Fruit fly (Drosophila melanogaster) whole organism, embryonic: ENCODE results near the gene slmb.

Experiments used
- Abd-B ChIP-seq: fragments of 200-800 bp; sonication (Bioruptor generic); optimal IDR thresholded peaks from 2 replicates; lab custom pipeline; 2018; ENCODE audit warnings: missing biosample characterization, mild to moderate bottlenecking, missing genetic modification characterization, moderate library complexity
- Asciz ChIP-seq: fragments of 200-800 bp; sonication (Bioruptor generic); optimal IDR thresholded peaks from 2 replicates; lab custom pipeline; 2017; ENCODE audit warnings: missing biosample characterization, mild to moderate bottlenecking, missing genetic modification characterization, missing genetic modification reagents
- CG10462 ChIP-seq: fragments of 200-800 bp; sonication (Bioruptor generic); optimal IDR thresholded peaks from 2 replicates; lab custom pipeline; 2016; ENCODE audit warnings: missing biosample characterization, missing genetic modification characterization
- CG12071 ChIP-seq: fragments of 200-800 bp; sonication (Bioruptor generic); optimal IDR thresholded peaks from 3 replicates; lab custom pipeline; 2018; ENCODE audit warnings: missing biosample characterization, mild to moderate bottlenecking, missing genetic modification characterization
- CG12299 ChIP-seq: fragments of 200-800 bp; sonication (Bioruptor generic); optimal IDR thresholded peaks from 2 replicates; lab custom pipeline; 2018; ENCODE audit warnings: missing biosample characterization, mild to moderate bottlenecking, missing genetic modification characterization
- CG14050 ChIP-seq: fragments of 200-800 bp; sonication (Bioruptor generic); IDR thresholded peaks from 3 replicates; pipeline ENCODE4 v1.3.6; 2022; ENCODE audit warnings: missing biosample characterization, missing genetic modification characterization
- CG16779 ChIP-seq: fragments of 200-800 bp; sonication (Bioruptor generic); IDR thresholded peaks from 2 replicates; pipeline ENCODE4 v1.3.6; 2022; ENCODE audit warnings: missing biosample characterization, missing genetic modification characterization
- CG17328 ChIP-seq: fragments of 200-800 bp; sonication (Bioruptor generic); IDR thresholded peaks from 2 replicates; pipeline ENCODE4 v1.3.6; 2022; ENCODE audit warnings: missing biosample characterization, missing genetic modification characterization
- CG17829 ChIP-seq: fragments of 200-800 bp; optimal IDR thresholded peaks from 2 replicates; lab custom pipeline; 2019; ENCODE audit warnings: missing biosample characterization, mild to moderate bottlenecking, missing genetic modification characterization, moderate library complexity
- CG2120 ChIP-seq: fragments of 200-800 bp; sonication (Bioruptor generic); optimal IDR thresholded peaks from 3 replicates; lab custom pipeline; 2016; ENCODE audit warnings: missing biosample characterization, missing genetic modification characterization
- CG3065 ChIP-seq: fragments of 200-800 bp; sonication (Bioruptor generic); optimal IDR thresholded peaks from 2 replicates; lab custom pipeline; 2016; ENCODE audit warnings: missing biosample characterization, missing genetic modification characterization
- CG31388 ChIP-seq: fragments of 200-800 bp; sonication (Bioruptor generic); optimal IDR thresholded peaks from 2 replicates; lab custom pipeline; 2016; ENCODE audit warnings: missing biosample characterization, missing genetic modification characterization
- CG3281 ChIP-seq: fragments of 200-800 bp; sonication (Bioruptor generic); optimal IDR thresholded peaks from 3 replicates; lab custom pipeline; 2017; ENCODE audit warnings: missing biosample characterization, mild to moderate bottlenecking, missing genetic modification characterization
- CG34422 ChIP-seq: fragments of 200-800 bp; sonication (Bioruptor generic); IDR thresholded peaks from 3 replicates; pipeline ENCODE4 v1.3.6; 2022; ENCODE audit warnings: missing biosample characterization, missing genetic modification characterization
- CG3726 ChIP-seq: fragments of 200-800 bp; sonication (Bioruptor generic); IDR thresholded peaks from 3 replicates; pipeline ENCODE4, ENCODE4 v1.3.6; 2022; ENCODE audit warnings: missing biosample characterization, missing genetic modification characterization
- CG3847 ChIP-seq: fragments of 200-800 bp; sonication (Bioruptor generic); IDR thresholded peaks from 2 replicates; pipeline ENCODE4 v1.3.6; 2022; ENCODE audit warnings: missing biosample characterization, missing genetic modification characterization
- CG5953 ChIP-seq: fragments of 200-800 bp; sonication (Bioruptor generic); IDR thresholded peaks from 2 replicates; pipeline ENCODE4 v1.3.6; 2022; ENCODE audit warnings: missing biosample characterization, missing genetic modification characterization
- CG7556 ChIP-seq: fragments of 200-800 bp; sonication (Bioruptor generic); optimal IDR thresholded peaks from 2 replicates; lab custom pipeline; 2017; ENCODE audit warnings: missing biosample characterization, mild to moderate bottlenecking, missing genetic modification characterization
- CG8924 ChIP-seq: fragments of 200-800 bp; optimal IDR thresholded peaks from 3 replicates; lab custom pipeline; 2019; ENCODE audit warnings: missing biosample characterization, mild to moderate bottlenecking, missing genetic modification characterization, moderate library complexity
- CoRest ChIP-seq: fragments of 200-800 bp; sonication (Bioruptor generic); optimal IDR thresholded peaks from 3 replicates; lab custom pipeline; 2018; ENCODE audit warnings: missing biosample characterization, mild to moderate bottlenecking, missing genetic modification characterization, moderate library complexity
- Dip3 ChIP-seq: fragments of 200-800 bp; sonication (Bioruptor generic); optimal IDR thresholded peaks from 3 replicates; lab custom pipeline; 2016; ENCODE audit warnings: missing biosample characterization, missing genetic modification characterization
- Drgx ChIP-seq: fragments of 200-800 bp; sonication (Bioruptor generic); IDR thresholded peaks from 2 replicates; pipeline ENCODE4 v1.3.6; 2022; ENCODE audit warnings: missing biosample characterization, missing genetic modification characterization
- Gug ChIP-seq: fragments of 200-800 bp; sonication (Bioruptor generic); IDR thresholded peaks from 4 replicates; pipeline ENCODE4 v1.3.6; 2022; ENCODE audit warnings: missing biosample characterization, missing genetic modification characterization
- HLH4C ChIP-seq: fragments of 200-800 bp; sonication (Bioruptor generic); IDR thresholded peaks from 3 replicates; pipeline ENCODE4 v1.3.6; 2022; ENCODE audit warnings: missing biosample characterization, missing genetic modification characterization; ENCODE audit not compliant: partially characterized antibody
- Hr51 ChIP-seq, 2 experiments: fragments of 200-800 bp; sonication (Bioruptor generic); optimal IDR thresholded peaks; 2 replicates in 1 of 2; 3 replicates in 1 of 2; lab custom pipeline; 2016 to 2018; ENCODE audit warnings: missing biosample characterization in 2 of 2, missing genetic modification characterization in 2 of 2, mild to moderate bottlenecking in 1 of 2, moderate library complexity in 1 of 2
- MESR4 ChIP-seq: fragments of 200-800 bp; sonication (Bioruptor generic); optimal IDR thresholded peaks from 2 replicates; lab custom pipeline; 2018; ENCODE audit warnings: missing biosample characterization, mild to moderate bottlenecking, missing genetic modification characterization, moderate library complexity
- Sox102F ChIP-seq: fragments of 200-800 bp; sonication (Bioruptor generic); optimal IDR thresholded peaks from 2 replicates; lab custom pipeline; 2018; ENCODE audit warnings: missing biosample characterization, mild to moderate bottlenecking, missing genetic modification characterization, moderate library complexity
- Sry-β ChIP-seq: fragments of 200-800 bp; sonication (Bioruptor generic); optimal IDR thresholded peaks from 2 replicates; lab custom pipeline; 2018; ENCODE audit warnings: missing biosample characterization, mild to moderate bottlenecking, missing genetic modification characterization, moderate library complexity
- Usf ChIP-seq: fragments of 200-800 bp; sonication (Bioruptor generic); optimal IDR thresholded peaks from 2 replicates; lab custom pipeline; 2017; ENCODE audit warnings: missing genotype, missing biosample characterization, missing genetic modification characterization
- bowl ChIP-seq: fragments of 200-800 bp; sonication (Bioruptor generic); IDR thresholded peaks from 2 replicates; pipeline ENCODE4 v1.3.6; 2022; ENCODE audit warnings: missing biosample characterization, missing genetic modification characterization
- bsh ChIP-seq, 2 experiments: fragments of 200-800 bp; sonication (Bioruptor generic); optimal IDR thresholded peaks; 2 replicates each; lab custom pipeline; 2017 to 2018; ENCODE audit warnings: mild to moderate bottlenecking in 2 of 2, missing biosample characterization in 2 of 2, missing genetic modification characterization in 2 of 2, moderate library complexity in 1 of 2
- cad ChIP-seq: fragments of >200 bp; optimal IDR thresholded peaks from 2 replicates; lab custom pipeline; 2017; ENCODE audit warnings: missing biosample characterization, missing genetic modification characterization
- chn ChIP-seq: fragments of 200-800 bp; sonication (Bioruptor generic); optimal IDR thresholded peaks from 2 replicates; lab custom pipeline; 2016; ENCODE audit warnings: missing biosample characterization, missing genetic modification characterization
- esg ChIP-seq: fragments of 200-800 bp; sonication (Bioruptor generic); conservative IDR thresholded peaks from 2 replicates; pipeline ENCODE4 v1.3.6; 2022; ENCODE audit warnings: missing biosample characterization, missing genetic modification characterization
- exex ChIP-seq: fragments of 200-800 bp; sonication (Bioruptor generic); optimal IDR thresholded peaks from 4 replicates; lab custom pipeline; 2018; ENCODE audit warnings: missing biosample characterization, mild to moderate bottlenecking, missing genetic modification characterization, moderate library complexity
- fu2 ChIP-seq: fragments of 200-800 bp; sonication (Bioruptor generic); optimal IDR thresholded peaks from 2 replicates; lab custom pipeline; 2016; ENCODE audit warnings: missing biosample characterization, missing genetic modification characterization
- kah ChIP-seq: fragments of 200-800 bp; sonication (Bioruptor generic); optimal IDR thresholded peaks from 2 replicates; lab custom pipeline; 2018; ENCODE audit warnings: missing biosample characterization, mild to moderate bottlenecking, missing genetic modification characterization
- ken ChIP-seq: fragments of 200-800 bp; sonication (Bioruptor generic); IDR thresholded peaks from 3 replicates; pipeline ENCODE4 v1.3.6; 2022; ENCODE audit warnings: missing biosample characterization, missing genetic modification characterization
- kni ChIP-seq: fragments of 200-800 bp; sonication (Bioruptor generic); optimal IDR thresholded peaks from 3 replicates; lab custom pipeline; 2017; ENCODE audit warnings: mild to moderate bottlenecking, missing biosample characterization, missing genetic modification reagents, missing genetic modification characterization
- lilli ChIP-seq: fragments of 200-800 bp; sonication (Bioruptor generic); optimal IDR thresholded peaks from 3 replicates; lab custom pipeline; 2016; ENCODE audit warnings: missing biosample characterization, missing genetic modification characterization
- lmd ChIP-seq: fragments of 200-800 bp; sonication (Bioruptor generic); IDR thresholded peaks from 2 replicates; pipeline ENCODE4 v1.3.6; 2022; ENCODE audit warnings: missing biosample characterization, missing genetic modification characterization
- rib ChIP-seq: fragments of 200-800 bp; sonication (Bioruptor generic); IDR thresholded peaks from 2 replicates; pipeline ENCODE4 v1.3.6; 2022; ENCODE audit warnings: missing biosample characterization, missing genetic modification characterization
- schlank ChIP-seq: fragments of 200-800 bp; sonication (Bioruptor generic); optimal IDR thresholded peaks from 2 replicates; lab custom pipeline; 2018; ENCODE audit warnings: missing biosample characterization, mild to moderate bottlenecking, missing genetic modification characterization
- sens-2 ChIP-seq: fragments of 200-800 bp; sonication (Bioruptor generic); IDR thresholded peaks from 2 replicates; pipeline ENCODE4 v1.3.6; 2022; ENCODE audit warnings: missing biosample characterization, missing genetic modification characterization
- seq ChIP-seq: fragments of 200-800 bp; sonication (Bioruptor generic); IDR thresholded peaks from 2 replicates; pipeline ENCODE4 v1.3.6; 2022; ENCODE audit warnings: missing biosample characterization, missing genetic modification characterization
- trh ChIP-seq: fragments of 200-800 bp; sonication (Bioruptor generic); optimal IDR thresholded peaks from 2 replicates; lab custom pipeline; 2016; ENCODE audit warnings: missing biosample characterization, missing genetic modification characterization
- ttk ChIP-seq: fragments of 200-800 bp; sonication (Bioruptor generic); IDR thresholded peaks from 2 replicates; pipeline ENCODE4 v2.1.2; 2022; ENCODE audit warnings: missing biosample characterization, missing genetic modification characterization
- zen2 ChIP-seq: fragments of 200-800 bp; sonication (Bioruptor generic); IDR thresholded peaks from 3 replicates; pipeline ENCODE4 v1.3.6; 2022; ENCODE audit warnings: missing biosample characterization, missing genetic modification characterization; ENCODE audit not compliant: partially characterized antibody
- zfh2 ChIP-seq: fragments of 200-800 bp; sonication (Bioruptor generic); optimal IDR thresholded peaks from 2 replicates; lab custom pipeline; 2016; ENCODE audit warnings: missing biosample characterization, missing genetic modification characterization

slmb gene

dm6 chr3R:21111964-21112740 is 15.1 kb downstream of the slmb start (continued):
- TF ChIP-seq Asciz (GFP tag; lab: Kevin White, UChicago) (peak; percentile 38), CG17328 (no peak), schlank (no peak), CG17829 (tag; lab: Kevin White, UChicago) (peak; percentile 19), CG3065 (GFP tag; lab: Kevin White, UChicago) (no peak), CG7556 (GFP tag; lab: Kevin White, UChicago) (no peak), CG16779 (GFP tag; lab: Robert Waterston, UW) (no peak), HLH4C (GFP tag; lab: Robert Waterston, UW) (0 out of 3 replicates have a peak, but pooled peaks have one; percentile 23), zfh2 (GFP tag; lab: Kevin White, UChicago) (no peak), Usf (no peak), Abd-B (peak; percentile 39), kni (peak; percentile 73), MESR4 (GFP tag; lab: Kevin White, UChicago) (no peak), Hr51 (GFP tag; optimal IDR thresholded peaks at IDR 0.05; lab: Kevin White, UChicago) (peak in 1 of 2 experiments; percentile 72), Gug (GFP tag; lab: Robert Waterston, UW) (no peak), ttk (0 out of 2 replicates have a peak, but pooled peaks have one; percentile 10), CG5953 (GFP tag; lab: Robert Waterston, UW) (no peak), CG34422 (GFP tag; lab: Robert Waterston, UW) (0 out of 3 replicates have a peak, but pooled peaks have one; percentile 7), CG3726 (no peak), lmd (GFP tag; lab: Robert Waterston, UW) (peak; percentile 26; the same call in 1 of the 2 replicates), Sox102F (GFP tag; lab: Kevin White, UChicago) (peak; percentile 49), CG3847 (no peak; the same call in 1 of the 2 replicates), CG8924 (tag; lab: Kevin White, UChicago) (peak; percentile 5), CG14050 (GFP tag; lab: Robert Waterston, UW) (no peak), lilli (GFP tag; lab: Kevin White, UChicago) (peak; percentile 22), rib (GFP tag; lab: Robert Waterston, UW) (no peak), Drgx (peak; percentile 19; the same call in 1 of the 2 replicates), Dip3 (GFP tag; lab: Kevin White, UChicago) (peak; percentile 17), Sry-β (no peak), CG12071 (GFP tag; lab: Kevin White, UChicago) (no peak), kah (GFP tag; lab: Kevin White, UChicago) (no peak), CG3281 (GFP tag; lab: Kevin White, UChicago) (peak; percentile 26), CG10462 (GFP tag; lab: Kevin White, UChicago) (peak; percentile 9), CG12299 (tag; lab: Kevin White, UChicago) (no peak), seq (GFP tag; lab: Robert Waterston, UW) (peak; percentile 38; the same call in 1 of the 2 replicates), trh (GFP tag; lab: Kevin White, UChicago) (no peak), fu2 (GFP tag; lab: Kevin White, UChicago) (no peak), CoRest (peak; percentile 27), ken (GFP tag; lab: Robert Waterston, UW) (no peak), CG31388 (GFP tag; lab: Kevin White, UChicago) (no peak), cad (GFP tag; lab: Kevin White, UChicago) (no peak), zen2 (GFP tag; lab: Robert Waterston, UW) (no peak), CG2120 (GFP tag; lab: Kevin White, UChicago) (peak; percentile 27), bsh (GFP tag; optimal IDR thresholded peaks at IDR 0.05; lab: Kevin White, UChicago) (no peak), bowl (GFP tag; lab: Robert Waterston, UW) (peak; percentile 51; the same call in 1 of the 2 replicates), sens-2 (no peak), esg (GFP tag; lab: Robert Waterston, UW) (0 out of 2 replicates have a peak, but pooled peaks have one; percentile 5), chn (peak; percentile 19), exex (peak; percentile 35)
